Worm (Caenorhabditis elegans) whole organism, L4 larva: ENCODE measurements around the gene mrps-31.

Experiments
- D1046.2 ChIP-seq: fragments of 200-800 bp; sonication (Bioruptor generic); IDR thresholded peaks from 2 replicates; pipeline ENCODE4 v1.3.6; 2022; ENCODE audit warnings: missing genetic modification characterization, missing compliant biosample characterization
- F26F4.8 ChIP-seq: fragments of 200-800 bp; sonication (Bioruptor generic); conservative IDR thresholded peaks from 2 replicates; pipeline ENCODE4 v1.3.6; 2022; ENCODE audit warnings: missing genetic modification characterization, missing compliant biosample characterization
- F44E2.7 ChIP-seq: fragments of 200-800 bp; sonication (Bioruptor generic); IDR thresholded peaks from 2 replicates; pipeline ENCODE4 v2.1.2; 2022; ENCODE audit warnings: missing genetic modification characterization, missing compliant biosample characterization
- F49E8.2 ChIP-seq: sonication (generic microtip); optimal IDR thresholded peaks from 2 replicates; lab custom pipeline; 2016; ENCODE audit warnings: missing compliant biosample characterization, mild to moderate bottlenecking, missing genetic modification characterization, borderline replicate concordance
- R02D3.7 ChIP-seq: fragments of 150-350 bp; sonication (generic microtip); optimal IDR thresholded peaks from 3 replicates; lab custom pipeline; 2014; ENCODE audit warnings: missing biosample characterization, missing genetic modification characterization
- T20F7.1 ChIP-seq: fragments of 200-800 bp; sonication (Bioruptor generic); optimal IDR thresholded peaks from 2 replicates; lab custom pipeline; 2018; ENCODE audit warnings: mild to moderate bottlenecking, missing genetic modification characterization, missing compliant biosample characterization
- T26A8.4 ChIP-seq: fragments of 200-800 bp; sonication (Bioruptor generic); IDR thresholded peaks from 2 replicates; pipeline ENCODE4 v1.3.6; 2022; ENCODE audit warnings: missing genetic modification characterization, missing compliant biosample characterization
- Y48G9A.11 ChIP-seq: fragments of 200-800 bp; sonication (Bioruptor generic); IDR thresholded peaks from 2 replicates; pipeline ENCODE4 v1.3.6; 2022; ENCODE audit warnings: missing genetic modification reagents, missing genetic modification characterization, missing compliant biosample characterization
- Y75B8A.6 ChIP-seq: fragments of 200-800 bp; sonication (Bioruptor generic); IDR thresholded peaks from 2 replicates; pipeline ENCODE4 v1.3.6; 2022; ENCODE audit warnings: missing genetic modification reagents, missing genetic modification characterization, missing compliant biosample characterization
- aha-1 ChIP-seq: fragments of 150-350 bp; peaks from one replicate; lab custom pipeline; 2014; ENCODE audit warnings: missing biosample characterization, missing genetic modification characterization
- aly-2 ChIP-seq: sonication (generic microtip); optimal IDR thresholded peaks from 2 replicates; lab custom pipeline; 2018; ENCODE audit warnings: missing biosample characterization, missing genetic modification characterization
- arid-1 ChIP-seq: fragments of 200-800 bp; sonication (Bioruptor generic); conservative IDR thresholded peaks from 2 replicates; pipeline ENCODE4 v1.3.6; 2022; ENCODE audit warnings: missing genetic modification reagents, missing genetic modification characterization, missing compliant biosample characterization
- ceh-32 ChIP-seq: sonication (generic microtip); optimal IDR thresholded peaks from 2 replicates; lab custom pipeline; 2016; ENCODE audit warnings: mild to moderate bottlenecking, missing genetic modification characterization, missing compliant biosample characterization; ENCODE audit not compliant: poor library complexity
- daf-12 ChIP-seq: fragments of 150-350 bp; optimal IDR thresholded peaks from 2 replicates; lab custom pipeline; 2014; ENCODE audit warnings: missing biosample characterization, missing genetic modification reagents, missing genetic modification characterization
- daf-16 ChIP-seq, 3 experiments: sonication (generic microtip); optimal IDR thresholded peaks; 2 replicates each; lab custom pipeline; 2016 to 2017; ENCODE audit warnings: missing genetic modification characterization in 3 of 3, missing genetic modification reagents in 3 of 3, mild to moderate bottlenecking in 2 of 3, missing compliant biosample characterization in 2 of 3, missing biosample characterization in 1 of 3, moderate library complexity in 1 of 3
- daf-8 ChIP-seq: fragments of 200-800 bp; sonication (Bioruptor generic); IDR thresholded peaks from 2 replicates; pipeline ENCODE4 v1.3.6; 2022; ENCODE audit warnings: missing genetic modification characterization, missing compliant biosample characterization
- dpl-1 ChIP-seq: fragments of 150-350 bp; optimal IDR thresholded peaks from 2 replicates; lab custom pipeline; 2014; ENCODE audit warnings: missing biosample characterization, missing genetic modification reagents, missing genetic modification characterization
- duxl-1 ChIP-seq: sonication (generic microtip); optimal IDR thresholded peaks from 2 replicates; lab custom pipeline; 2016; ENCODE audit warnings: mild to moderate bottlenecking, missing genetic modification characterization, moderate library complexity, missing compliant biosample characterization; ENCODE audit not compliant: poor library complexity
- dve-1 ChIP-seq: sonication (generic microtip); optimal IDR thresholded peaks from 2 replicates; lab custom pipeline; 2017; ENCODE audit warnings: antibody characterized with exemption, mild to moderate bottlenecking, missing genetic modification characterization, missing compliant biosample characterization; ENCODE audit not compliant: insufficient read depth
- egl-43 ChIP-seq: fragments of 200-800 bp; sonication (Bioruptor generic); IDR thresholded peaks from 2 replicates; pipeline ENCODE4 v1.3.6; 2022; ENCODE audit warnings: missing genetic modification reagents, missing genetic modification characterization, missing compliant biosample characterization
- fkh-10 ChIP-seq: fragments of 150-350 bp; optimal IDR thresholded peaks from 2 replicates; lab custom pipeline; 2014; ENCODE audit warnings: missing biosample characterization, missing genetic modification reagents, missing genetic modification characterization
- gei-8 ChIP-seq: fragments of 200-800 bp; sonication (Bioruptor generic); optimal IDR thresholded peaks from 2 replicates; lab custom pipeline; 2018; ENCODE audit warnings: mild to moderate bottlenecking, missing genetic modification characterization, missing compliant biosample characterization
- hif-1 ChIP-seq, 2 experiments: sonication (generic microtip); optimal IDR thresholded peaks; 2 replicates each; lab custom pipeline; 2016 to 2017; ENCODE audit warnings: missing compliant biosample characterization in 2 of 2, missing genetic modification characterization in 2 of 2, missing genetic modification reagents in 2 of 2, missing genotype in 2 of 2, mild to moderate bottlenecking in 1 of 2
- lim-7 ChIP-seq: fragments of 200-800 bp; sonication (Bioruptor generic); IDR thresholded peaks from 2 replicates; pipeline ENCODE4 v1.3.6; 2022; ENCODE audit warnings: missing genetic modification characterization, missing compliant biosample characterization
- lin-38 ChIP-seq: fragments of 200-800 bp; sonication (Bioruptor generic); IDR thresholded peaks from 2 replicates; pipeline ENCODE4 v1.3.6; 2022; ENCODE audit warnings: missing genetic modification reagents, missing genetic modification characterization, missing compliant biosample characterization
- lsy-2 ChIP-seq, 2 experiments: fragments of 150-350 bp in 1 of 2; sonication (generic microtip) in 1 of 2; optimal IDR thresholded peaks; 2 replicates each; lab custom pipeline; 2014 to 2017; ENCODE audit warnings: missing biosample characterization in 2 of 2, missing genetic modification characterization in 2 of 2
- madf-5 ChIP-seq, 2 experiments: fragments of 200-800 bp; sonication (Bioruptor generic); IDR thresholded peaks; 2 replicates each; pipeline ENCODE4 v1.3.6; 2022; ENCODE audit warnings: missing compliant biosample characterization in 2 of 2, missing genetic modification characterization in 2 of 2
- madf-9 ChIP-seq: fragments of 200-800 bp; sonication (Bioruptor generic); conservative IDR thresholded peaks from 2 replicates; pipeline ENCODE4 v1.3.6; 2022; ENCODE audit warnings: missing genetic modification reagents, missing genetic modification characterization, missing compliant biosample characterization
- mdl-1 ChIP-seq, 2 experiments: fragments of 150-350 bp in 1 of 2; sonication (generic microtip) in 1 of 2; optimal IDR thresholded peaks; 2 replicates each; lab custom pipeline; 2014 to 2017; ENCODE audit warnings: missing biosample characterization in 2 of 2, missing genetic modification characterization in 2 of 2
- mxl-2 ChIP-seq: fragments of 200-800 bp; sonication (Bioruptor generic); conservative IDR thresholded peaks from 2 replicates; pipeline ENCODE4 v1.3.6; 2022; ENCODE audit warnings: missing genetic modification reagents, missing genetic modification characterization, missing compliant biosample characterization
- mxl-3 ChIP-seq: fragments of 200-800 bp; sonication (Bioruptor generic); optimal IDR thresholded peaks from 2 replicates; lab custom pipeline; 2018; ENCODE audit warnings: mild to moderate bottlenecking, missing genetic modification characterization, missing compliant biosample characterization
- nhr-28 ChIP-seq: fragments of 150-350 bp; optimal IDR thresholded peaks from 2 replicates; lab custom pipeline; 2014; ENCODE audit warnings: missing biosample characterization, missing genetic modification characterization
- nhr-41 ChIP-seq: fragments of 200-800 bp; sonication (Bioruptor generic); IDR thresholded peaks from 2 replicates; pipeline ENCODE4 v1.3.6; 2022; ENCODE audit warnings: missing genetic modification reagents, missing genetic modification characterization, missing compliant biosample characterization
- nhr-42 ChIP-seq: fragments of 200-800 bp; sonication (Bioruptor generic); IDR thresholded peaks from 2 replicates; pipeline ENCODE4 v1.3.6; 2022; ENCODE audit warnings: missing genetic modification characterization, missing compliant biosample characterization
- nhr-48 ChIP-seq: sonication (generic microtip); optimal IDR thresholded peaks from 2 replicates; lab custom pipeline; 2016; ENCODE audit warnings: mild to moderate bottlenecking, missing genetic modification characterization, missing compliant biosample characterization
- nhr-76 ChIP-seq: fragments of 150-350 bp; optimal IDR thresholded peaks from 2 replicates; lab custom pipeline; 2014; ENCODE audit warnings: missing biosample characterization, missing genetic modification characterization
- nhr-77 ChIP-seq: fragments of 150-350 bp; optimal IDR thresholded peaks from 2 replicates; lab custom pipeline; 2014; ENCODE audit warnings: missing biosample characterization, missing genetic modification characterization
- pha-4 ChIP-seq, 2 experiments: fragments of 150-350 bp in 1 of 2; fragments of 200-800 bp in 1 of 2; sonication (Bioruptor generic) in 1 of 2; IDR thresholded peaks in 1 of 2; optimal IDR thresholded peaks in 1 of 2; 2 replicates each; pipeline versions ENCODE4 v1.3.6 to Lab custom; 2014 to 2022; ENCODE audit warnings: missing genetic modification characterization in 2 of 2, missing genetic modification reagents in 2 of 2, missing biosample characterization in 1 of 2, missing compliant biosample characterization in 1 of 2
- php-3 ChIP-seq: fragments of 200-800 bp; sonication (Bioruptor generic); IDR thresholded peaks from 2 replicates; pipeline ENCODE4 v1.3.6; 2022; ENCODE audit warnings: missing genetic modification reagents, missing genetic modification characterization, missing compliant biosample characterization
- rbr-2 ChIP-seq: sonication (generic microtip); optimal IDR thresholded peaks from 2 replicates; lab custom pipeline; 2016; ENCODE audit warnings: missing genotype, missing genetic modification characterization, missing compliant biosample characterization
- set-16 ChIP-seq: fragments of 200-800 bp; sonication (Bioruptor generic); IDR thresholded peaks from 2 replicates; pipeline ENCODE4 v1.3.6; 2022; ENCODE audit warnings: missing genetic modification reagents, missing genetic modification characterization, missing compliant biosample characterization
- skn-1 ChIP-seq: fragments of 150-350 bp; optimal IDR thresholded peaks from 2 replicates; lab custom pipeline; 2014; ENCODE audit warnings: missing biosample characterization, missing genetic modification characterization
- spr-1 ChIP-seq: sonication (generic microtip); optimal IDR thresholded peaks from 2 replicates; lab custom pipeline; 2016; ENCODE audit warnings: mild to moderate bottlenecking, missing genetic modification characterization, missing compliant biosample characterization
- tra-1 ChIP-seq: fragments of 200-800 bp; sonication (Bioruptor generic); IDR thresholded peaks from 2 replicates; pipeline ENCODE4 v1.3.6; 2022; ENCODE audit warnings: missing genetic modification reagents, missing genetic modification characterization, missing compliant biosample characterization
- unc-130 ChIP-seq: sonication (generic microtip); optimal IDR thresholded peaks from 2 replicates; lab custom pipeline; 2016; ENCODE audit warnings: missing genetic modification reagents, missing genetic modification characterization, missing compliant biosample characterization
- unc-39 ChIP-seq: sonication (generic microtip); optimal IDR thresholded peaks from 2 replicates; lab custom pipeline; 2017; ENCODE audit warnings: missing biosample characterization, missing genetic modification characterization
- zag-1 ChIP-seq: fragments of 150-350 bp; optimal IDR thresholded peaks from 2 replicates; lab custom pipeline; 2014; ENCODE audit warnings: missing biosample characterization, missing genetic modification characterization
- zfp-3 ChIP-seq: fragments of 200-800 bp; sonication (Bioruptor generic); conservative IDR thresholded peaks from 2 replicates; pipeline ENCODE4 v1.3.6; 2022; ENCODE audit warnings: missing genetic modification reagents, missing genetic modification characterization, missing compliant biosample characterization
- zip-11 ChIP-seq: fragments of 200-800 bp; sonication (Bioruptor generic); IDR thresholded peaks from 2 replicates; pipeline ENCODE4 v1.3.6; 2022; ENCODE audit warnings: missing genetic modification characterization, missing compliant biosample characterization
- zip-2 ChIP-seq: fragments of 150-350 bp; optimal IDR thresholded peaks from 2 replicates; lab custom pipeline; 2014; ENCODE audit warnings: missing biosample characterization, missing genetic modification characterization
- ztf-7 ChIP-seq: fragments of 150-350 bp; optimal IDR thresholded peaks from 2 replicates; lab custom pipeline; 2014; ENCODE audit warnings: missing biosample characterization, missing genetic modification characterization

Gene mrps-31

DNA sequence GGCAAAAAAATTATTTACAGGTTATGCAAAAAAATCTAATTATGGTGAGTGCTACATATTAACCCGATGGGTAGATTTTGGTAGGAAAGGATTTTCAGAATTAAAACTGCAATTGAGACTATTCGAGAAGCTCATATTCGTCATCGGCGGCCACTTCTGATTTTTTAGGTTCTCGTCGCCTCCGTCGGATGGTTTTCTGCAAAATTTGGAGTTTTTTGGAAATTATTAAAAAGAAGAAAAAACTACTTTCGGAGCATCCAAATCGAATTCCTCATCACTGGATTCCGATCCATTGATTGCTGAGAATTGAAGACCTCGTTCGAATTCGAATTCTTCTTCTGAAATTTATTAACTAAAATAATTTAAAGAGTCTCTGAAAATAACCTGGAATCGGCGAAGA, 22.8 kb upstream of the mrps-31 start:
- no peak for TF ChIP-seq spr-1 (tag; lab: Kevin White, UChicago)
- no peak for TF ChIP-seq zag-1 (tag; lab: Kevin White, UChicago)
- no peak for TF ChIP-seq F49E8.2
- no peak for TF ChIP-seq mxl-2
- TF ChIP-seq duxl-1 (tag; lab: Kevin White, UChicago): no peak
- no peak for TF ChIP-seq hif-1 (tag; optimal IDR thresholded peaks at IDR 0.05; lab: Kevin White, UChicago)
- no peak for TF ChIP-seq R02D3.7 (tag; lab: Kevin White, UChicago)
- no peak for TF ChIP-seq nhr-41 (GFP tag; lab: Robert Waterston, UW)
- TF ChIP-seq aly-2 (tag; lab: Kevin White, UChicago): no peak
- no peak for TF ChIP-seq Y48G9A.11 (GFP tag; lab: Robert Waterston, UW)
- TF ChIP-seq zip-11 (GFP tag; lab: Robert Waterston, UW): no peak
- no peak for TF ChIP-seq F26F4.8 (GFP tag; lab: Robert Waterston, UW)
- TF ChIP-seq zip-2: no peak
- no peak for TF ChIP-seq set-16 (GFP tag; lab: Robert Waterston, UW)
- no peak for TF ChIP-seq daf-8
- TF ChIP-seq Y75B8A.6: no peak
- TF ChIP-seq php-3 (GFP tag; lab: Robert Waterston, UW): 0 out of 2 replicates have a peak, but pooled peaks have one; percentile 41
- peak; percentile 25 for TF ChIP-seq gei-8 (GFP tag; lab: Kevin White, UChicago)
- TF ChIP-seq egl-43 (GFP tag; lab: Robert Waterston, UW): no peak
- peak; percentile 3 for TF ChIP-seq aha-1 (tag; lab: Kevin White, UChicago)
- no peak for TF ChIP-seq fkh-10 (GFP tag; lab: Kevin White, UChicago)
- TF ChIP-seq unc-39 (tag; lab: Kevin White, UChicago): no peak
- no peak for TF ChIP-seq mdl-1 (tag; optimal IDR thresholded peaks at IDR 0.05; lab: Kevin White, UChicago)
- TF ChIP-seq ztf-7 (tag; lab: Kevin White, UChicago): no peak
- TF ChIP-seq lim-7 (GFP tag; lab: Robert Waterston, UW): no peak
- TF ChIP-seq nhr-77 (tag; lab: Kevin White, UChicago): no peak
- no peak for TF ChIP-seq skn-1 (tag; lab: Kevin White, UChicago)
- no peak for TF ChIP-seq nhr-28 (tag; lab: Kevin White, UChicago)
- no peak for TF ChIP-seq madf-9 (GFP tag; lab: Robert Waterston, UW)
- no peak for TF ChIP-seq F44E2.7 (GFP tag; lab: Robert Waterston, UW)
- TF ChIP-seq dpl-1: no peak
- peak; percentile 5 for TF ChIP-seq dve-1 (tag; lab: Kevin White, UChicago)
- TF ChIP-seq mxl-3: no peak
- no peak for TF ChIP-seq nhr-48 (tag; lab: Kevin White, UChicago)
- TF ChIP-seq zfp-3 (GFP tag; lab: Robert Waterston, UW): no peak
- TF ChIP-seq T20F7.1 (GFP tag; lab: Kevin White, UChicago): no peak
- TF ChIP-seq lsy-2 (tag; optimal IDR thresholded peaks at IDR 0.05; lab: Kevin White, UChicago): no peak
- no peak for TF ChIP-seq nhr-76 (tag; lab: Kevin White, UChicago)
- TF ChIP-seq T26A8.4 (GFP tag; lab: Robert Waterston, UW): no peak
- peak; percentile 12; the same call in 1 of the 2 replicates for TF ChIP-seq lin-38 (GFP tag; lab: Robert Waterston, UW)
- no peak for TF ChIP-seq nhr-42 (GFP tag; lab: Robert Waterston, UW)
- TF ChIP-seq madf-5 (GFP tag; IDR thresholded peaks at IDR 0.05; lab: Robert Waterston, UW): no peak
- TF ChIP-seq ceh-32 (tag; lab: Kevin White, UChicago): no peak
- no peak for TF ChIP-seq D1046.2 (GFP tag; lab: Robert Waterston, UW)
- no peak for TF ChIP-seq unc-130 (GFP tag; lab: Kevin White, UChicago)
- TF ChIP-seq rbr-2 (tag; lab: Kevin White, UChicago): no peak
- TF ChIP-seq daf-16 (GFP tag; optimal IDR thresholded peaks at IDR 0.05; lab: Kevin White, UChicago): no peak
- no peak for TF ChIP-seq daf-16 (tag; optimal IDR thresholded peaks at IDR 0.05; lab: Kevin White, UChicago)
- TF ChIP-seq tra-1 (GFP tag; lab: Robert Waterston, UW): 0 out of 2 replicates have a peak, but pooled peaks have one; percentile 13
- TF ChIP-seq arid-1: no peak
- TF ChIP-seq pha-4 (GFP tag; IDR thresholded peaks at IDR 0.05; lab: Robert Waterston, UW): peak; percentile 42; the same call in 1 of the 2 replicates
- no peak for TF ChIP-seq pha-4 (tag; optimal IDR thresholded peaks at IDR 0.05; lab: Kevin White, UChicago)
- no peak for TF ChIP-seq daf-12 (tag; lab: Kevin White, UChicago)
